Fruit fly (Drosophila melanogaster) whole organism, wandering third instar larva: ENCODE results near the gene CG16719.
A peak's percentile ranks its signal among the peaks of the same experiment; 100 is the strongest.

Source experiments
- Dfd ChIP-seq: fragments of >200 bp; optimal IDR thresholded peaks from 2 replicates; lab custom pipeline; 2017; ENCODE audit warnings: missing biosample characterization, missing genetic modification characterization
- HLH106 ChIP-seq: fragments of 200-800 bp; optimal IDR thresholded peaks from 3 replicates; lab custom pipeline; 2019; ENCODE audit warnings: missing biosample characterization, mild to moderate bottlenecking, missing genetic modification characterization, moderate library complexity
- Hnf4 ChIP-seq: fragments of 200-800 bp; sonication (Bioruptor generic); optimal IDR thresholded peaks from 2 replicates; lab custom pipeline; 2016; ENCODE audit warnings: missing biosample characterization, mild to moderate bottlenecking, missing genetic modification characterization
- OdsH ChIP-seq: fragments of 200-800 bp; sonication (Bioruptor generic); optimal IDR thresholded peaks from 2 replicates; lab custom pipeline; 2016; ENCODE audit warnings: missing biosample characterization, mild to moderate bottlenecking, missing genetic modification characterization
- Rel ChIP-seq, 2 experiments: fragments of 200-800 bp; sonication (Bioruptor generic) in 1 of 2; optimal IDR thresholded peaks; 2 replicates in 1 of 2; 3 replicates in 1 of 2; lab custom pipeline; 2016 to 2019; ENCODE audit warnings: mild to moderate bottlenecking in 2 of 2, missing biosample characterization in 2 of 2, missing genetic modification characterization in 2 of 2, moderate library complexity in 1 of 2
- br ChIP-seq: fragments of 200-800 bp; sonication (Bioruptor generic); optimal IDR thresholded peaks from 2 replicates; lab custom pipeline; 2016; ENCODE audit warnings: missing biosample characterization, missing genetic modification characterization
- jim ChIP-seq: fragments of 175-275, 200-325 bp; sonication (Bioruptor generic); optimal IDR thresholded peaks from 2 replicates; lab custom pipeline; 2016; ENCODE audit warnings: missing biosample characterization, mild to moderate bottlenecking, missing genetic modification characterization
- sage ChIP-seq: fragments of 200-800 bp; sonication (Bioruptor generic); optimal IDR thresholded peaks from 2 replicates; lab custom pipeline; 2016; ENCODE audit warnings: missing biosample characterization, mild to moderate bottlenecking, missing genetic modification characterization
- sv ChIP-seq: fragments of 200-800 bp; sonication (Bioruptor generic); optimal IDR thresholded peaks from 3 replicates; lab custom pipeline; 2016; ENCODE audit warnings: missing biosample characterization, missing genetic modification characterization

DNA sequence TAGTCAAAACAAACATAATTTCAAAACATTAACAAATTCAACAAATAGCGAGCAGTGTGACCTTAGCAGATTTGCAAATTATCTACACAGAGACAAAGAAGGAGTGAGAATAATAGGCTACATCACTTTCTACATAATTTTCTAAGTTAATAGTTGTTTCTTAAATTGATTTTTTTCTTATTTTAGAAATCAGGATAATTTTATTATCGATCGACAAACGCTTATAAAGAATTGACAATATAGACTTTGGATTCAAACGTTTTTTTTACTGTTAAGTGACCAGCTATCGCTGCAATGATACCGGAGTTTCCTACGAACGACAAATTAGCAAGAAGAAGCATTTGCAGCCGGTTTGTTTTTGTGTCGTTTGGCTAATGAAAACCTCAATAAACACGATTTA lies 38.1 kb downstream of the CG16719 start, which contains the start of the genes nbs and defl:
- no peak for TF ChIP-seq br
- peak; percentile 85 for TF ChIP-seq HLH106 (tag; lab: Kevin White, UChicago)
- no peak for TF ChIP-seq Hnf4 (GFP tag; lab: Kevin White, UChicago)
- no peak for TF ChIP-seq jim (GFP tag; lab: Kevin White, UChicago)
- no peak for TF ChIP-seq sage (GFP tag; lab: Kevin White, UChicago)
- TF ChIP-seq Rel (GFP tag; optimal IDR thresholded peaks at IDR 0.05; lab: Kevin White, UChicago), result no peak
- TF ChIP-seq Rel (tag; optimal IDR thresholded peaks at IDR 0.05; lab: Kevin White, UChicago), result peak; percentile 49
- TF ChIP-seq sv (GFP tag; lab: Kevin White, UChicago), result peak; percentile 56
- TF ChIP-seq Dfd, result no peak
- TF ChIP-seq OdsH (GFP tag; lab: Kevin White, UChicago), result peak; percentile 62
